Fruit fly (Drosophila melanogaster) whole organism, pupa: Measurements from ENCODE around the gene CG12506.

Experiments
- CG12605 ChIP-seq: fragments of 200-800 bp; sonication (Bioruptor generic); IDR thresholded peaks from 2 replicates; pipeline ENCODE4 v1.3.6; 2022; ENCODE audit warnings: missing biosample characterization, missing genetic modification characterization
- CG13204 ChIP-seq: fragments of 200-800 bp; sonication (Bioruptor generic); optimal IDR thresholded peaks from 2 replicates; lab custom pipeline; 2018; ENCODE audit warnings: missing biosample characterization, mild to moderate bottlenecking, missing genetic modification characterization, moderate library complexity
- CG14655 ChIP-seq: fragments of 200-800 bp; sonication (Bioruptor generic); optimal IDR thresholded peaks from 3 replicates; lab custom pipeline; 2017; ENCODE audit warnings: mild to moderate bottlenecking, missing biosample characterization, missing genetic modification reagents, missing genetic modification characterization
- CG17806 ChIP-seq: fragments of 200-800 bp; sonication (Bioruptor generic); optimal IDR thresholded peaks from 2 replicates; lab custom pipeline; 2018; ENCODE audit warnings: missing biosample characterization, mild to moderate bottlenecking, missing genetic modification characterization, moderate library complexity
- CG32121 ChIP-seq: fragments of 200-800 bp; sonication (Bioruptor generic); IDR thresholded peaks from 2 replicates; pipeline ENCODE4 v1.3.6; 2022; ENCODE audit warnings: missing biosample characterization, missing genetic modification characterization
- D1 ChIP-seq: fragments of 200-800 bp; sonication (Bioruptor generic); optimal IDR thresholded peaks from 2 replicates; lab custom pipeline; 2018; ENCODE audit warnings: missing biosample characterization, mild to moderate bottlenecking, missing genetic modification characterization, moderate library complexity

dm6 chr2L:732105-732504, 41.2 kb upstream of the CG12506 start:
- no peak for TF ChIP-seq CG17806 (tag; lab: Kevin White, UChicago)
- TF ChIP-seq CG14655 (GFP tag; lab: Kevin White, UChicago), result peak; percentile 51
- no peak for TF ChIP-seq CG12605 (GFP tag; lab: Robert Waterston, UW)
- no peak for TF ChIP-seq CG32121 (GFP tag; lab: Robert Waterston, UW)
- TF ChIP-seq CG13204 (GFP tag; lab: Kevin White, UChicago), result no peak
- TF ChIP-seq D1 (tag; lab: Kevin White, UChicago), result no peak
